Worm (Caenorhabditis elegans) whole organism, L3 larva: ENCODE measurements around the gene srsx-16.

Experiments used
- R02D3.7 ChIP-seq: fragments of 150-350 bp; optimal IDR thresholded peaks from 2 replicates; lab custom pipeline; 2014; ENCODE audit warnings: missing biosample characterization, missing genetic modification characterization
- ZK546.5 ChIP-seq: sonication (generic microtip); optimal IDR thresholded peaks from 2 replicates; lab custom pipeline; 2017; ENCODE audit warnings: missing biosample characterization, missing genetic modification characterization
- lin-15B ChIP-seq: fragments of 150-350 bp; optimal IDR thresholded peaks from 2 replicates; lab custom pipeline; 2014; ENCODE audit warnings: missing biosample characterization, missing genetic modification characterization
- mdl-1 ChIP-seq: fragments of 150-350 bp; optimal IDR thresholded peaks from 2 replicates; lab custom pipeline; 2014; ENCODE audit warnings: missing biosample characterization, missing genetic modification characterization
- nhr-11 ChIP-seq: fragments of 150-350 bp; optimal IDR thresholded peaks from 2 replicates; lab custom pipeline; 2014; ENCODE audit warnings: missing biosample characterization, missing genetic modification characterization
- nhr-28 ChIP-seq: fragments of 150-350 bp; optimal IDR thresholded peaks from 2 replicates; lab custom pipeline; 2014; ENCODE audit warnings: missing biosample characterization, missing genetic modification characterization
- pha-4 ChIP-seq: fragments of 150-350 bp; optimal IDR thresholded peaks from 2 replicates; lab custom pipeline; 2014; ENCODE audit warnings: missing biosample characterization, missing genetic modification reagents, missing genetic modification characterization
- snpc-4 ChIP-seq: fragments of 150-350 bp; optimal IDR thresholded peaks from 2 replicates; lab custom pipeline; 2014; ENCODE audit warnings: missing biosample characterization, missing genetic modification characterization
- unc-39 ChIP-seq: sonication (generic microtip); optimal IDR thresholded peaks from 4 replicates; lab custom pipeline; 2017; ENCODE audit warnings: missing biosample characterization, missing genetic modification characterization
- unc-62 ChIP-seq: fragments of 150-350 bp; sonication (generic microtip); optimal IDR thresholded peaks from 4 replicates; lab custom pipeline; 2014; ENCODE audit warnings: missing biosample characterization, missing genetic modification reagents, missing genetic modification characterization
- zag-1 ChIP-seq: fragments of 150-350 bp; optimal IDR thresholded peaks from 2 replicates; lab custom pipeline; 2014; ENCODE audit warnings: missing biosample characterization, missing genetic modification characterization

DNA sequence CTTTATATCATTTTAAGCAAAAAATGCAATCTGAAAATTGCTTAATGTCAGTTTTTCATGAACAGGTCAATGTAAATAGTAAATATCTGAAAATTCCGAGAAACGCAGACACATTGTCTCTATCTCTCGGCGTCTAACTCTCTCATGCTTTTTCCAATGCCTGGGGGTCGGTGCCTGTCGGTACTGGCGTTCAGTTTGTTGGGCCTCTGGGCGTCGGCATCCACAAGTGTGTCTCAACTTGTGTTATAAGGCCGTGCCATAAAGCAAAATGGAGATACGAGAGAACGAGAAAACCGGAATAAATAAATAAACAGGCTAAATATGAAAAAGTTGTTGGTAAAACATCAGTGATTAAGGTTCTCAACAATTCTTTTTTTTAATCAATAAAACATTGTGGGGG, 47.6 kb upstream of the srsx-16 start:
- TF ChIP-seq snpc-4: peak; percentile 46
- no peak for TF ChIP-seq nhr-28 (tag; lab: Kevin White, UChicago)
- TF ChIP-seq nhr-11: no peak
- no peak for TF ChIP-seq unc-62
- no peak for TF ChIP-seq unc-39
- peak; percentile 94 for TF ChIP-seq pha-4 (tag; lab: Kevin White, UChicago)
- no peak for TF ChIP-seq ZK546.5
- no peak for TF ChIP-seq mdl-1 (tag; lab: Kevin White, UChicago)
- no peak for TF ChIP-seq R02D3.7 (tag; lab: Kevin White, UChicago)
- no peak for TF ChIP-seq lin-15B (tag; lab: Kevin White, UChicago)
- no peak for TF ChIP-seq zag-1 (tag; lab: Kevin White, UChicago)
